Worm (Caenorhabditis elegans) whole organism, late embryonic: Measurements from ENCODE around the gene D1053.4.
A peak's percentile ranks its signal among the peaks of the same experiment; 100 is the strongest.

Source experiments
- C08G9.2 ChIP-seq: sonication (generic microtip); optimal IDR thresholded peaks from 2 replicates; lab custom pipeline; 2016; ENCODE audit warnings: mild to moderate bottlenecking, missing genetic modification characterization, moderate library complexity, missing compliant biosample characterization
- C38D4.7 ChIP-seq: fragments of 200-800 bp; sonication (Bioruptor generic); optimal IDR thresholded peaks from 2 replicates; lab custom pipeline; 2018; ENCODE audit warnings: mild to moderate bottlenecking, missing genetic modification characterization, moderate library complexity, missing compliant biosample characterization
- F13H6.1 ChIP-seq: sonication (generic microtip); optimal IDR thresholded peaks from 2 replicates; lab custom pipeline; 2016; ENCODE audit warnings: missing genetic modification characterization, missing compliant biosample characterization
- T23F11.4 ChIP-seq: fragments of 200-800 bp; sonication (Bioruptor generic); optimal IDR thresholded peaks from 2 replicates; lab custom pipeline; 2018; ENCODE audit warnings: mild to moderate bottlenecking, missing genetic modification characterization, missing compliant biosample characterization
- ceh-18 ChIP-seq: sonication (generic microtip); optimal IDR thresholded peaks from 2 replicates; lab custom pipeline; 2016; ENCODE audit warnings: missing genetic modification characterization, missing compliant biosample characterization
- ceh-2 ChIP-seq: sonication (generic microtip); optimal IDR thresholded peaks from 2 replicates; lab custom pipeline; 2016; ENCODE audit warnings: missing genotype, missing genetic modification characterization, missing compliant biosample characterization
- ceh-24 ChIP-seq: sonication (generic microtip); optimal IDR thresholded peaks from 2 replicates; lab custom pipeline; 2016; ENCODE audit warnings: mild to moderate bottlenecking, missing genetic modification characterization, missing compliant biosample characterization
- ceh-30 ChIP-seq: fragments of 150-350 bp; optimal IDR thresholded peaks from 2 replicates; lab custom pipeline; 2014; ENCODE audit warnings: missing biosample characterization, missing genetic modification characterization
- ceh-45 ChIP-seq: fragments of 200-800 bp; sonication (Bioruptor generic); IDR thresholded peaks from 2 replicates; pipeline ENCODE4 v1.3.6; 2022; ENCODE audit warnings: missing genetic modification reagents, missing genetic modification characterization, missing compliant biosample characterization
- ceh-6 ChIP-seq: fragments of 200-800 bp; sonication (Bioruptor generic); optimal IDR thresholded peaks from 2 replicates; lab custom pipeline; 2018; ENCODE audit warnings: mild to moderate bottlenecking, missing genetic modification characterization, missing compliant biosample characterization
- elt-4 ChIP-seq: sonication (generic microtip); optimal IDR thresholded peaks from 2 replicates; lab custom pipeline; 2016; ENCODE audit warnings: missing genetic modification characterization, missing compliant biosample characterization
- eyg-1 ChIP-seq: sonication (generic microtip); optimal IDR thresholded peaks from 2 replicates; lab custom pipeline; 2016; ENCODE audit warnings: missing genotype, missing genetic modification characterization, missing compliant biosample characterization
- fkh-10 ChIP-seq: fragments of 150-350 bp; optimal IDR thresholded peaks from 2 replicates; lab custom pipeline; 2014; ENCODE audit warnings: missing biosample characterization, missing genetic modification reagents, missing genetic modification characterization
- fkh-6 ChIP-seq: sonication (generic microtip); optimal IDR thresholded peaks from 2 replicates; lab custom pipeline; 2016; ENCODE audit warnings: missing genetic modification characterization, missing compliant biosample characterization
- hlh-13 ChIP-seq: fragments of 200-800 bp; sonication (Bioruptor generic); optimal IDR thresholded peaks from 2 replicates; lab custom pipeline; 2018; ENCODE audit warnings: mild to moderate bottlenecking, missing genetic modification characterization, missing compliant biosample characterization
- hlh-6 ChIP-seq: sonication (generic microtip); optimal IDR thresholded peaks from 2 replicates; lab custom pipeline; 2016; ENCODE audit warnings: missing genotype, missing genetic modification characterization, missing compliant biosample characterization
- hlh-8 ChIP-seq: sonication (generic microtip); optimal IDR thresholded peaks from 2 replicates; lab custom pipeline; 2016; ENCODE audit warnings: missing genotype, missing genetic modification characterization, missing compliant biosample characterization
- lin-11 ChIP-seq: fragments of 200-800 bp; sonication (Bioruptor generic); optimal IDR thresholded peaks from 2 replicates; lab custom pipeline; 2018; ENCODE audit warnings: mild to moderate bottlenecking, missing genetic modification characterization, missing compliant biosample characterization
- mec-3 ChIP-seq: sonication (generic microtip); optimal IDR thresholded peaks from 2 replicates; lab custom pipeline; 2016; ENCODE audit warnings: borderline replicate concordance, missing genetic modification characterization, missing compliant biosample characterization
- nfya-1 ChIP-seq: sonication (generic microtip); optimal IDR thresholded peaks from 2 replicates; lab custom pipeline; 2017; ENCODE audit warnings: missing genetic modification characterization, mild to moderate bottlenecking, missing compliant biosample characterization, antibody characterized with exemption, moderate library complexity
- nhr-11 ChIP-seq: fragments of 150-350 bp; optimal IDR thresholded peaks from 2 replicates; lab custom pipeline; 2014; ENCODE audit warnings: missing biosample characterization, missing genetic modification characterization
- odd-2 ChIP-seq: sonication (generic microtip); optimal IDR thresholded peaks from 2 replicates; lab custom pipeline; 2017; ENCODE audit warnings: antibody characterized with exemption, mild to moderate bottlenecking, missing genetic modification characterization, missing compliant biosample characterization
- pag-3 ChIP-seq: sonication (generic microtip); optimal IDR thresholded peaks from 2 replicates; lab custom pipeline; 2016; ENCODE audit warnings: missing compliant biosample characterization, missing genetic modification characterization, borderline replicate concordance
- pha-2 ChIP-seq: sonication (generic microtip); optimal IDR thresholded peaks from 2 replicates; lab custom pipeline; 2017; ENCODE audit warnings: mild to moderate bottlenecking, missing genetic modification characterization, missing compliant biosample characterization
- pha-4 ChIP-seq: fragments of 150-350 bp; optimal IDR thresholded peaks from 2 replicates; lab custom pipeline; 2018; ENCODE audit warnings: missing biosample characterization, missing genetic modification reagents, missing genetic modification characterization
- pqm-1 ChIP-seq: sonication (generic microtip); optimal IDR thresholded peaks from 2 replicates; lab custom pipeline; 2016; ENCODE audit warnings: missing genetic modification characterization, missing compliant biosample characterization
- pros-1 ChIP-seq: fragments of 150-350 bp; optimal IDR thresholded peaks from 2 replicates; lab custom pipeline; 2014; ENCODE audit warnings: missing biosample characterization, missing genetic modification reagents, missing genetic modification characterization
- rnt-1 ChIP-seq: sonication (generic microtip); optimal IDR thresholded peaks from 2 replicates; lab custom pipeline; 2016; ENCODE audit warnings: missing genetic modification characterization, missing compliant biosample characterization
- sdc-2 ChIP-seq: sonication (generic microtip); optimal IDR thresholded peaks from 2 replicates; lab custom pipeline; 2016; ENCODE audit warnings: missing genotype, missing genetic modification characterization, missing compliant biosample characterization
- sox-4 ChIP-seq: sonication (generic microtip); optimal IDR thresholded peaks from 2 replicates; lab custom pipeline; 2017; ENCODE audit warnings: mild to moderate bottlenecking, missing genetic modification characterization, inconsistent platforms, missing compliant biosample characterization
- syd-9 ChIP-seq: sonication (generic microtip); optimal IDR thresholded peaks from 2 replicates; lab custom pipeline; 2016; ENCODE audit warnings: mild to moderate bottlenecking, missing genetic modification characterization, moderate library complexity, missing compliant biosample characterization
- tbx-7 ChIP-seq: sonication (generic microtip); optimal IDR thresholded peaks from 2 replicates; lab custom pipeline; 2016; ENCODE audit warnings: missing genotype, missing genetic modification characterization, missing compliant biosample characterization
- ttx-3 ChIP-seq: sonication (generic microtip); optimal IDR thresholded peaks from 2 replicates; lab custom pipeline; 2016; ENCODE audit warnings: missing genetic modification reagents, missing genetic modification characterization, missing compliant biosample characterization
- unc-42 ChIP-seq: sonication (generic microtip); optimal IDR thresholded peaks from 2 replicates; lab custom pipeline; 2016; ENCODE audit warnings: missing genotype, missing genetic modification characterization, missing compliant biosample characterization
- ztf-16 ChIP-seq: sonication (generic microtip); optimal IDR thresholded peaks from 2 replicates; lab custom pipeline; 2017; ENCODE audit warnings: missing genetic modification characterization, missing compliant biosample characterization

D1053.4 gene

DNA sequence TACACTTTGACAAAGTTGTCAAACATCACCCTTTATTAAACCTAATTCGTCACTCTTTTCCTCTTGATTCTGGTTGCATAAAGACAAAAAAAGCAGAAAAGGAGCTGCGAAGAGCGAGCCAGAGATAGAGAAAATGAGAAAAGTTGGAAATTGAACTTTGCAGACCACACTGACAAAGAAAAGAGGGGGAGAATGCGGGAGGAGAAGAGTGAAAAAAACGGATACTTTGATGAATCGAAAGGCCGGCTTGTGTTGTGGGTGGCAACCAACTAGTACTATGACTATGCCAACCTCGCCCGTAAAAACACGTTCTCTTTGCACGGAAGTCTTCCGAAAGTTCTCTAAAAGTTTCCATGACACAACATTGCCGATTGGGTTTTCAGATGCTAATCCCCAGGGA is 2.0 kb upstream of the D1053.4 start:
- no peak for TF ChIP-seq syd-9 (tag; lab: Kevin White, UChicago)
- no peak for TF ChIP-seq nfya-1 (tag; lab: Kevin White, UChicago)
- no peak for TF ChIP-seq mec-3 (tag; lab: Kevin White, UChicago)

DNA sequence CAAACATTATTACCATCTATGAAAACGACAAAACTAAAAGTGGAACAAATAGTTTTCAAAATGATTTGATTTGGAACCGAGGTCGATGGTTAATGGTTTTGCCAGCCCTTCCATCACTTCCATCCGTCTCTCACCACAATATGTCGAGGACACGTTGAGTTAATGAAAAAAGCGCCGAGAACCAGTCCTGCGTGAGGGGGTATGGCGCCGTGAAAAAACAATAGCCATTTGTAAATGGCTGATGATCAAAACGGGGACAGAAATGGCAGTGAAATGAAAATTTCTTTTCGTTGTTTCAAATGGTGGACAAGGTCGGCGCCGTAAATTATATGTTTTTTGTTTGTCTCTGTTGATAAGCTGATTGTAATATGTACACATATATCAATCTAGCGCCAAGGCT is 3.5 kb downstream of the D1053.4 start:
- TF ChIP-seq ttx-3 (tag; lab: Kevin White, UChicago): no peak
- TF ChIP-seq ceh-24 (tag; lab: Kevin White, UChicago): no peak
- no peak for TF ChIP-seq T23F11.4 (GFP tag; lab: Kevin White, UChicago)
- no peak for TF ChIP-seq pag-3 (tag; lab: Kevin White, UChicago)
- TF ChIP-seq F13H6.1 (tag; lab: Kevin White, UChicago): no peak
- TF ChIP-seq C38D4.7 (GFP tag; lab: Kevin White, UChicago): no peak
- TF ChIP-seq hlh-6: no peak
- no peak for TF ChIP-seq elt-4 (tag; lab: Kevin White, UChicago)
- TF ChIP-seq sdc-2 (tag; lab: Kevin White, UChicago): no peak
- no peak for TF ChIP-seq pha-2
- TF ChIP-seq fkh-6: no peak
- no peak for TF ChIP-seq tbx-7 (tag; lab: Kevin White, UChicago)
- TF ChIP-seq ceh-2 (tag; lab: Kevin White, UChicago): no peak
- no peak for TF ChIP-seq fkh-10
- TF ChIP-seq hlh-13 (GFP tag; lab: Kevin White, UChicago): no peak
- no peak for TF ChIP-seq unc-42 (tag; lab: Kevin White, UChicago)
- TF ChIP-seq lin-11 (tag; lab: Kevin White, UChicago): no peak
- no peak for TF ChIP-seq rnt-1 (tag; lab: Kevin White, UChicago)
- no peak for TF ChIP-seq C08G9.2 (tag; lab: Kevin White, UChicago)

DNA sequence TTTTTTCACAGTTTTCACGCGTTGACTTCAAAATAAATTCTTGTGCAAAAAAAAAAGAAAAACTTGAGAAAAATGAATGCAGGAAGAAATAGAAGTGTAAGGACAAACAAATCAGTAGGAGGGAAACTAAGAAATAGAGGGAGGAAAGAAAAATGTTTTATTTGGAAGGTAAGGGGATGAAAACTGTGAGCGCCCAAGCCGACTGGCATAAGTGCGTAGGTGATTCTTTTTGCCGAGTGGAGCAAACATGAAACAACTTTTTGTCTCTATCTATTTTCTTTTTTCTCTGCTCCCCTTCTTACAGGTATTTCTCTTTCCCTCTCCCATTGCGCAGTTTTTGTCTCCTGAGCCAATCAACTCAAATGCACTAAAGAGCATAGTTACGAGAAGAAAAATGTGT is 4.8 kb downstream of the D1053.4 start:
- TF ChIP-seq nhr-11 (tag; lab: Kevin White, UChicago) (no peak), pros-1 (no peak), hlh-13 (GFP tag; lab: Kevin White, UChicago) (no peak), ceh-18 (peak; percentile 14)
- TF ChIP-seq, all 69 proteins: peak for 1

DNA sequence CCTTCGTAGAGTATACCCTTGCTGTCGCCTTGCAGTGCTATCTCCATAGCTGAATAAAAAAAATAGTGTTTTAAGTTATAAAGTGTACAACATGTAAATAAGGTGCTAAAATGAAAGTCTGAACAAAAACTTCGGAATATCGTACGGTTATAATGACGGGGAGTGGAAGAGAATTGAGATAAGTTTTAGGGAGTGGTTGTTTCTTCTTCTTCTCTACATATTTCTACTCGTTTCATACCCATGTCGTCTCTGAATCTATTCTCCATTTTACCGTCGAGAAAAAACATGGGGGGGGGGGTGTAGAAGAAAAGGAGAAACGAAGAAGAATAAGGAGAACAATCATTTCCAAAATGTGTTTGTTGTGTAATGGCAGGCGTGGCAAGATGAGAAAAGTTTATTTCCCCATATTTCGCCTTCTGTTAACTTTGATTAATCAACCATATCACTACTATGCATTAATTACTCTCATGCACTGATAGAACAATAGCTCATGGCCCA is 7.1 kb downstream of the D1053.4 start, which contains the start of gene C44C10.9:
TSS of gene C44C10.9 (minus strand) at position 51 of the 498 bp plus-strand sequence.
- TF ChIP-seq ceh-45 (GFP tag; lab: Robert Waterston, UW) (no peak), pqm-1 (tag; lab: Kevin White, UChicago) (no peak), ceh-2 (tag; lab: Kevin White, UChicago) (no peak), ceh-6 (GFP tag; lab: Kevin White, UChicago) (no peak), pha-4 (tag; lab: Kevin White, UChicago) (no peak), T23F11.4 (GFP tag; lab: Kevin White, UChicago) (no peak), C38D4.7 (GFP tag; lab: Kevin White, UChicago) (no peak), sox-4 (tag; lab: Kevin White, UChicago) (no peak), F13H6.1 (tag; lab: Kevin White, UChicago) (no peak), unc-42 (tag; lab: Kevin White, UChicago) (no peak), ztf-16 (no peak), odd-2 (tag; lab: Kevin White, UChicago) (no peak), fkh-6 (no peak), eyg-1 (no peak), ceh-30 (tag; lab: Kevin White, UChicago) (no peak), hlh-8 (tag; lab: Kevin White, UChicago) (no peak)
